Worm (Caenorhabditis elegans) whole organism, early embryonic: Measurements from ENCODE around the gene acl-1.
A peak's percentile ranks its signal among the peaks of the same experiment; 100 is the strongest.

Experiments
- B0310.2 ChIP-seq: sonication (generic microtip); optimal IDR thresholded peaks from 2 replicates; lab custom pipeline; 2016; ENCODE audit warnings: mild to moderate bottlenecking, missing genetic modification characterization, missing compliant biosample characterization
- F13C5.2 ChIP-seq: sonication (generic microtip); optimal IDR thresholded peaks from 2 replicates; lab custom pipeline; 2017; ENCODE audit warnings: mild to moderate bottlenecking, missing genetic modification characterization, inconsistent platforms, missing compliant biosample characterization
- aly-1 ChIP-seq: sonication (generic microtip); optimal IDR thresholded peaks from 2 replicates; lab custom pipeline; 2016; ENCODE audit warnings: missing genetic modification characterization, missing compliant biosample characterization
- ama-1 ChIP-seq: fragments of 150-350 bp; optimal IDR thresholded peaks from 2 replicates; lab custom pipeline; 2014
- ceh-13 ChIP-seq: fragments of 200-800 bp; sonication (Bioruptor generic); optimal IDR thresholded peaks from 2 replicates; lab custom pipeline; 2018; ENCODE audit warnings: mild to moderate bottlenecking, missing genetic modification characterization, missing compliant biosample characterization
- ceh-36 ChIP-seq: sonication (generic microtip); optimal IDR thresholded peaks from 2 replicates; lab custom pipeline; 2016; ENCODE audit warnings: missing genetic modification characterization, inconsistent platforms, missing compliant biosample characterization
- ets-7 ChIP-seq: sonication (generic microtip); optimal IDR thresholded peaks from 2 replicates; lab custom pipeline; 2016; ENCODE audit warnings: missing genotype, missing genetic modification characterization, missing compliant biosample characterization
- flt-1 ChIP-seq: fragments of 200-800 bp; sonication (Bioruptor generic); IDR thresholded peaks from 2 replicates; pipeline ENCODE4 v1.3.6; 2022; ENCODE audit warnings: missing genetic modification characterization, missing compliant biosample characterization
- hmbx-1 ChIP-seq: sonication (generic microtip); optimal IDR thresholded peaks from 2 replicates; lab custom pipeline; 2016; ENCODE audit warnings: mild to moderate bottlenecking, missing genetic modification characterization, missing compliant biosample characterization
- hmg-4 ChIP-seq: fragments of 200-800 bp; sonication (Bioruptor generic); optimal IDR thresholded peaks from 2 replicates; lab custom pipeline; 2018; ENCODE audit warnings: mild to moderate bottlenecking, missing genetic modification characterization, missing compliant biosample characterization
- hnd-1 ChIP-seq: sonication (generic microtip); optimal IDR thresholded peaks from 2 replicates; lab custom pipeline; 2016; ENCODE audit warnings: missing genetic modification characterization, missing compliant biosample characterization
- pes-1 ChIP-seq: fragments of 200-800 bp; sonication (Bioruptor generic); IDR thresholded peaks from 2 replicates; pipeline ENCODE4 v1.3.6; 2022; ENCODE audit warnings: missing genetic modification reagents, missing genetic modification characterization, missing compliant biosample characterization
- scrt-1 ChIP-seq: fragments of 200-800 bp; sonication (Bioruptor generic); IDR thresholded peaks from 2 replicates; pipeline ENCODE4 v1.3.6; 2022; ENCODE audit warnings: missing genetic modification characterization, missing compliant biosample characterization
- sea-1 ChIP-seq: fragments of 200-800 bp; sonication (Bioruptor generic); conservative IDR thresholded peaks from 2 replicates; pipeline ENCODE4 v1.3.6; 2022; ENCODE audit warnings: missing genetic modification characterization, missing compliant biosample characterization
- tbx-11 ChIP-seq: fragments of 200-800 bp; sonication (Bioruptor generic); IDR thresholded peaks from 2 replicates; pipeline ENCODE4 v1.3.6; 2022; ENCODE audit warnings: missing genetic modification characterization, missing compliant biosample characterization
- tbx-37 ChIP-seq: fragments of 200-800 bp; sonication (Bioruptor generic); conservative IDR thresholded peaks from 2 replicates; pipeline ENCODE4 v1.3.6; 2022; ENCODE audit warnings: missing genetic modification reagents, missing genetic modification characterization, missing compliant biosample characterization
- tra-4 ChIP-seq: sonication (generic microtip); optimal IDR thresholded peaks from 2 replicates; lab custom pipeline; 2017; ENCODE audit warnings: missing genetic modification characterization, missing compliant biosample characterization

acl-1 gene

DNA sequence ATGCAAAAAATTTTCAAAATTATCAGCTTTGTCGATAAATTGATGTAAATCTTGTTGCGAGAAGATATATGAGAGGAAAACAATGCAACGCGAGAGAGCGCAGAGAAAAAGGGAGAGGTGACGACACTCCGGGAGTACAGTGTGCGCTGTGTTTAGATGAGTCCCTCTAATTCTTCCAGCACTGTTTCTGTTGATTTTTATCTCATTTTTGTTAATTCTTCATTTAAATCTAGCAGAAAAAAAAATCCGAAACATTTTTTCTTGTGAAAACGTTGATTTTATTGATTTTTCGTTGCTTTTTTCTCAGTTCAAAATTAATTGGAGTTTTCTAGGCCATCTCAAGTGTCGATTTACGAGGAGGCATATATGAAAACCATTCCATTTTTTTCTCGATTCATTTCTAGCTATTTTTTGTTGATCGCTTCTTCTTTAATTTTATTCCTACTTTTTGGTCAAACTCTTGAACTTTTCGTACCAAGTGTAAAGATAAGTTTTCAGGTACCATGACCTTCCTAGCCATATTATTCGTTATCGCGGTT lies at the start of gene acl-1:
TSS of gene acl-1 (plus strand) at position 489 of the 539 bp plus-strand sequence.
- TF ChIP-seq hmg-4 = no peak
- TF ChIP-seq F13C5.2 (tag; lab: Kevin White, UChicago) = peak; percentile 23
- 0 out of 2 replicates have a peak, but pooled peaks have one; percentile 36 for TF ChIP-seq tbx-37 (GFP tag; lab: Robert Waterston, UW)

DNA sequence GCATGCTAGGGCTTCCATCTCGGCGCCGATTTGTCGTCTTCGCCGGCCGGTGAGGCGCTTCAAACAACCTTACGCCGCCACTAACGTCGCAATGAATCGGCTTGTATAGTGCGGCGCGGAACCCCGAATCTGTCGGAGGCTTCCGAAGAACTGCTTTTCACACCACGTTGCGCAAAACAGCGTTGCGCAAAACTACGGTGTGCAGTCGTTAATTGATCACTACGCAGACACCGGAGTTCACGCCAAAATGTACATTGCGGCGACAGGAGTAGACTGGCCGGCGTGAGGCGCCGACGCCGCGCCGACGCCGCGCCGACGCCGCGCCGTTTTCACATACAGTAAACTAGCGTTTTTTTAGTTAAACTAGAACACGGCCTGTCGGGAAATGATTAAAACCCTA lies 47.9 kb upstream of the acl-1 start:
- TF ChIP-seq pes-1 (GFP tag; lab: Robert Waterston, UW) = no peak
- no peak for TF ChIP-seq hmbx-1 (tag; lab: Kevin White, UChicago)
- no peak for TF ChIP-seq hnd-1 (tag; lab: Kevin White, UChicago)
- no peak for TF ChIP-seq scrt-1 (GFP tag; lab: Robert Waterston, UW)
- TF ChIP-seq ama-1 = no peak
- no peak for TF ChIP-seq ets-7 (tag; lab: Kevin White, UChicago)
- TF ChIP-seq tbx-11 = no peak
- TF ChIP-seq ceh-36 (tag; lab: Kevin White, UChicago) = no peak
- no peak for TF ChIP-seq F13C5.2 (tag; lab: Kevin White, UChicago)
- no peak for TF ChIP-seq B0310.2 (tag; lab: Kevin White, UChicago)
- TF ChIP-seq aly-1 (tag; lab: Kevin White, UChicago) = no peak
- no peak for TF ChIP-seq tra-4 (tag; lab: Kevin White, UChicago)
- TF ChIP-seq hmg-4 = no peak
- no peak for TF ChIP-seq flt-1 (GFP tag; lab: Robert Waterston, UW)
- no peak for TF ChIP-seq sea-1
- no peak for TF ChIP-seq ceh-13
- no peak for TF ChIP-seq tbx-37 (GFP tag; lab: Robert Waterston, UW)

DNA sequence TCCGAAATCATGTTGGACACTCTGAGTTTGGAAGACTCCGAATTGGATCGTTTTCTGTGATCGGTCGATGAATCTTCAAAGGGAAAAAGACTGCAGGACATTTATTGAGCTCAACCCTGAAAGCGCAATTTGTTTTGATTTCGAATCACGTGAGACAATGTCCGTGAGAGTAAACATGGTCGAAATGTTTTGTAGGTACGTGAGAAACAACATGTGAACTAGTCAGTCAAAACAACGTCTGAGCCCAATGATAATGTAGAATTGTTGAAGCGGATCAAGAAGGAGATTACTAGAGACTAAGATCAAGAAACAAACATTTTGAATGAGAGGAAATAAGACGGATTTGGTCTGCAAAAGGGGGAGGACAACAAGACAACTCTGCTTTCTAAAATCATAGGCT lies 45.6 kb upstream of the acl-1 start, which contains the start of gene Y7A5A.7:
TSS of gene Y7A5A.7 (minus strand) at position 101 of the 400 bp plus-strand sequence.
- TF ChIP-seq ama-1 = no peak
- no peak for TF ChIP-seq tra-4 (tag; lab: Kevin White, UChicago)
- no peak for TF ChIP-seq hmbx-1 (tag; lab: Kevin White, UChicago)
- no peak for TF ChIP-seq tbx-11
- TF ChIP-seq tbx-37 (GFP tag; lab: Robert Waterston, UW) = no peak
- no peak for TF ChIP-seq ets-7 (tag; lab: Kevin White, UChicago)
- no peak for TF ChIP-seq sea-1
- no peak for TF ChIP-seq ceh-36 (tag; lab: Kevin White, UChicago)
- no peak for TF ChIP-seq pes-1 (GFP tag; lab: Robert Waterston, UW)
- TF ChIP-seq aly-1 (tag; lab: Kevin White, UChicago) = no peak
- no peak for TF ChIP-seq F13C5.2 (tag; lab: Kevin White, UChicago)
- no peak for TF ChIP-seq scrt-1 (GFP tag; lab: Robert Waterston, UW)
- no peak for TF ChIP-seq hmg-4
- no peak for TF ChIP-seq B0310.2 (tag; lab: Kevin White, UChicago)
- no peak for TF ChIP-seq flt-1 (GFP tag; lab: Robert Waterston, UW)
- TF ChIP-seq hnd-1 (tag; lab: Kevin White, UChicago) = no peak

DNA sequence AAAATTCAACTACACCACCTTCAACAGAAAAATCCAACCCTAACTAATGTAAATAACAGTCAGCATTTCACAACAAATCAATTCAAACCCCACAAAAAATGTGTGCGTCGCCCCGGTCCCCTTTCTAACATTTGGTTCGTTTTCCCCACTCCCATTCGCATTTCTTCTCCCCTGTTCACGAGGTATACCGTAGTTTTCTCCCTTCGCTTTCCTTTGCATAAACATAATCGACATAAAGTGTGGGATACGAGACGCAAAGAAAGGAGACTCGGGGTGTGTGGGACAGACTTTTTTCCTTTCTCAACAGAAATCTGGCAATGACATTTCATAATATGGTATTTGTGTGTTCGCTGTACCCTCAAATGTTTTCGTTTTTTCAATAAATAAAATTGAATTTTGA lies 38.3 kb upstream of the acl-1 start:
- TF ChIP-seq ets-7 (tag; lab: Kevin White, UChicago) (no peak), scrt-1 (GFP tag; lab: Robert Waterston, UW) (no peak), hnd-1 (tag; lab: Kevin White, UChicago) (no peak), pes-1 (GFP tag; lab: Robert Waterston, UW) (no peak), tbx-11 (no peak), ceh-36 (tag; lab: Kevin White, UChicago) (no peak), flt-1 (GFP tag; lab: Robert Waterston, UW) (no peak), sea-1 (no peak), hmg-4 (no peak)

DNA sequence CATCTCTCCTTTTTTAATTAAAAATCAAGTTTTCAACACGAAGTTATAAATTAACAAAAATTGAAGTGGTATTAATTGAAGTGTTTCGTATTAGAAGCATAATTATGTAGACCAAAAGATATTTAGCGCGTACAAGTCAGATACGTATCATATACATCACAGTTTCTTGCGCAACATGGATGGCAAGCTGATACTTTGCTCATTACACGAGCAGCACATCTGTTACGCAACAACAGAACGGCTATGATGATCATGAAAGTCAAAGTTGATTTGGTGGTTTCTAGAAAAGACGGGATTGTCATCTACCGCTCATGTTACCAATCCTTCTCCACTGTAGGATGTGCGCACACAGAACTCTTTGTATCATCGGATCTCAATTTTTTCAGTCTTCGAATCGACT lies 35.1 kb upstream of the acl-1 start:
- TF ChIP-seq scrt-1 (GFP tag; lab: Robert Waterston, UW) (no peak), ceh-36 (tag; lab: Kevin White, UChicago) (no peak), ceh-13 (no peak), flt-1 (GFP tag; lab: Robert Waterston, UW) (no peak), F13C5.2 (tag; lab: Kevin White, UChicago) (no peak), sea-1 (no peak), pes-1 (GFP tag; lab: Robert Waterston, UW) (no peak), hmg-4 (no peak), ets-7 (tag; lab: Kevin White, UChicago) (no peak), ama-1 (no peak), aly-1 (tag; lab: Kevin White, UChicago) (no peak), tra-4 (tag; lab: Kevin White, UChicago) (no peak), tbx-11 (no peak), hnd-1 (tag; lab: Kevin White, UChicago) (no peak)

DNA sequence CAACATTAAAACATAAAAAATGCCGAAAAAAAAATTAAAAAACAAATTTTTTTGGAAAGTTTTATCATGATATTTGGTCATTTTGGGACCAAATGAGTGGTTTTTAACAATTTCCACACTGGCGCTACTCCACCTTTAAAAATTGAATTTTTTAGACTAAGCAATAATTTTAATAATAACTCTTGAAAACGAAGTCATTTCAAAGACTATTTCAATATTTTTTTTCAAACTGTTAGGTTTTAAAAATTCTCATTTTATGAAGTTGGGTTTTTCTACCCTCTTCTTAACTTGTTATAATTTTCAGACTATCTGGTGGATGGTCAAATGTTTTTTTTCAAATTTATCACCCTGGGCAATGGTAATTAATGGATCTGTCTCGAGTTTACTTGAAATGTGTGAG lies 27.5 kb upstream of the acl-1 start, which contains the start of gene Y7A5A.8:
TSS of gene Y7A5A.8 (plus strand) at position 301 of the 400 bp plus-strand sequence.
- TF ChIP-seq ceh-13 (no peak), F13C5.2 (tag; lab: Kevin White, UChicago) (no peak), aly-1 (tag; lab: Kevin White, UChicago) (no peak), ceh-36 (tag; lab: Kevin White, UChicago) (no peak)

DNA sequence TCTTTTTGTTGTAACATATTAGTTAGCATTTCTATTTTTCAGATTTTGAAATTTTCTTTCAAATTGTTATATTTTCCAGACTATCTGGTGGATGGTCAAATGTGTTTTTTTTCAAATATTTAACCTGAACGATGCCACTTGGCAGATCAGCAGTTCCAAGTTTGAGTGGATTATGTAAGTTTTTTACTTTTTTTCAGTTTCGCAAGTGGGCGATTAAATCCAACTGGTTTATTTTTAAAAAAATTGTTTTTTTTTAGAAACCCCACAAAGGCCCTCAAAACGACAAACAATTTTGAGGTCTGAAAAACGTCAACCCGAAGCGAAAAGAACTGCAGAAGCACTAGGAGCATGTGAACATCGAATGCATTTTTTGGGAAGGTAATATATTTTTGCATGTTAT lies 22.8 kb upstream of the acl-1 start, which contains the start of gene Y7A5A.9:
TSS of gene Y7A5A.9 (plus strand) at position 301 of the 400 bp plus-strand sequence.
- TF ChIP-seq tra-4 (tag; lab: Kevin White, UChicago) (no peak), scrt-1 (GFP tag; lab: Robert Waterston, UW) (no peak), pes-1 (GFP tag; lab: Robert Waterston, UW) (no peak), tbx-11 (no peak), ceh-13 (no peak), tbx-37 (GFP tag; lab: Robert Waterston, UW) (no peak), hnd-1 (tag; lab: Kevin White, UChicago) (no peak), hmg-4 (no peak), B0310.2 (tag; lab: Kevin White, UChicago) (no peak), sea-1 (no peak), ama-1 (no peak), flt-1 (GFP tag; lab: Robert Waterston, UW) (no peak), aly-1 (tag; lab: Kevin White, UChicago) (no peak), F13C5.2 (tag; lab: Kevin White, UChicago) (no peak), hmbx-1 (tag; lab: Kevin White, UChicago) (no peak), ets-7 (tag; lab: Kevin White, UChicago) (no peak)
